Fruit fly (Drosophila melanogaster) whole organism, embryonic: ENCODE measurements around the gene CG11608.
A peak's percentile ranks its signal among the peaks of the same experiment; 100 is the strongest.

Source experiments
- Aef1 ChIP-seq: fragments of 200-800 bp; sonication (Bioruptor generic); IDR thresholded peaks from 3 replicates; pipeline ENCODE4 v1.3.6; 2022; ENCODE audit warnings: missing biosample characterization, missing genetic modification characterization
- CG10267 ChIP-seq: fragments of 200-800 bp; sonication (Bioruptor generic); optimal IDR thresholded peaks from 2 replicates; lab custom pipeline; 2018; ENCODE audit warnings: missing biosample characterization, mild to moderate bottlenecking, missing genetic modification characterization, moderate library complexity
- CG12299 ChIP-seq: fragments of 200-800 bp; sonication (Bioruptor generic); optimal IDR thresholded peaks from 2 replicates; lab custom pipeline; 2018; ENCODE audit warnings: missing biosample characterization, mild to moderate bottlenecking, missing genetic modification characterization
- CG1529 ChIP-seq: fragments of 200-800 bp; sonication (Bioruptor generic); optimal IDR thresholded peaks from 3 replicates; lab custom pipeline; 2018; ENCODE audit warnings: missing biosample characterization, missing genetic modification characterization
- CG17361 ChIP-seq: fragments of 200-800 bp; sonication (Bioruptor generic); IDR thresholded peaks from 3 replicates; pipeline ENCODE4 v1.3.6; 2022; ENCODE audit warnings: missing biosample characterization, missing genetic modification characterization
- CG17385 ChIP-seq: fragments of 200-800 bp; sonication (Bioruptor generic); optimal IDR thresholded peaks from 3 replicates; lab custom pipeline; 2018; ENCODE audit warnings: missing biosample characterization, mild to moderate bottlenecking, missing genetic modification characterization
- CG1832 ChIP-seq: fragments of 200-800 bp; sonication (Bioruptor generic); optimal IDR thresholded peaks from 2 replicates; lab custom pipeline; 2017; ENCODE audit warnings: missing biosample characterization, mild to moderate bottlenecking, missing genetic modification characterization, inconsistent platforms
- CG2120 ChIP-seq: fragments of 200-800 bp; sonication (Bioruptor generic); optimal IDR thresholded peaks from 3 replicates; lab custom pipeline; 2016; ENCODE audit warnings: missing biosample characterization, missing genetic modification characterization
- CG2712 ChIP-seq: fragments of 200-800 bp; optimal IDR thresholded peaks from 3 replicates; lab custom pipeline; 2019; ENCODE audit warnings: missing biosample characterization, mild to moderate bottlenecking, missing genetic modification characterization, moderate library complexity
- CG32532 ChIP-seq: fragments of 200-800 bp; sonication (Bioruptor generic); IDR thresholded peaks from 2 replicates; pipeline ENCODE4 v1.3.6; 2022; ENCODE audit warnings: missing biosample characterization, missing genetic modification characterization
- CG3847 ChIP-seq: fragments of 200-800 bp; sonication (Bioruptor generic); IDR thresholded peaks from 2 replicates; pipeline ENCODE4 v1.3.6; 2022; ENCODE audit warnings: missing biosample characterization, missing genetic modification characterization
- CG43689 ChIP-seq: fragments of 200-800 bp; sonication (Bioruptor generic); IDR thresholded peaks from 2 replicates; pipeline ENCODE4 v1.3.6; 2022; ENCODE audit warnings: missing biosample characterization, missing genetic modification characterization
- CG6254 ChIP-seq: fragments of 200-800 bp; sonication (Bioruptor generic); optimal IDR thresholded peaks from 3 replicates; lab custom pipeline; 2017; ENCODE audit warnings: mild to moderate bottlenecking, missing biosample characterization, missing genetic modification reagents, missing genetic modification characterization
- CG6272 ChIP-seq: fragments of 200-800 bp; sonication (Bioruptor generic); IDR thresholded peaks from 2 replicates; pipeline ENCODE4 v1.3.6; 2022; ENCODE audit warnings: missing biosample characterization, missing genetic modification characterization
- CG9609 ChIP-seq: fragments of 200-800 bp; sonication (Bioruptor generic); optimal IDR thresholded peaks from 3 replicates; lab custom pipeline; 2016; ENCODE audit warnings: missing biosample characterization, missing genetic modification characterization
- CG9876 ChIP-seq: fragments of 200-800 bp; sonication (Bioruptor generic); optimal IDR thresholded peaks from 2 replicates; lab custom pipeline; 2016; ENCODE audit warnings: missing biosample characterization, missing genetic modification characterization
- CG9932 ChIP-seq: fragments of 200-800 bp; sonication (Bioruptor generic); IDR thresholded peaks from 2 replicates; pipeline ENCODE4 v1.3.6; 2022; ENCODE audit warnings: missing biosample characterization, missing genetic modification characterization
- CHES-1-like ChIP-seq: fragments of 200-800 bp; sonication (Bioruptor generic); optimal IDR thresholded peaks from 2 replicates; lab custom pipeline; 2016; ENCODE audit warnings: missing biosample characterization, missing genetic modification characterization
- CTCF ChIP-seq: fragments of 200-800 bp; sonication (Bioruptor generic); optimal IDR thresholded peaks from 2 replicates; lab custom pipeline; 2017; ENCODE audit warnings: missing biosample characterization, mild to moderate bottlenecking, missing genetic modification characterization, moderate library complexity
- Doc3 ChIP-seq: fragments of 200-800 bp; sonication (Bioruptor generic); IDR thresholded peaks from 3 replicates; pipeline ENCODE4 v1.3.6; 2022; ENCODE audit warnings: missing biosample characterization, missing genetic modification characterization; ENCODE audit not compliant: partially characterized antibody
- ERR ChIP-seq: fragments of 200-800 bp; sonication (Bioruptor generic); optimal IDR thresholded peaks from 2 replicates; lab custom pipeline; 2016; ENCODE audit warnings: missing biosample characterization, missing genetic modification characterization
- Fer3 ChIP-seq: fragments of 200-800 bp; sonication (Bioruptor generic); optimal IDR thresholded peaks from 2 replicates; lab custom pipeline; 2018; ENCODE audit warnings: missing biosample characterization, mild to moderate bottlenecking, missing genetic modification characterization, moderate library complexity
- HmgZ ChIP-seq: fragments of 200-800 bp; sonication (Bioruptor generic); optimal IDR thresholded peaks from 2 replicates; lab custom pipeline; 2018; ENCODE audit warnings: missing biosample characterization, mild to moderate bottlenecking, missing genetic modification characterization
- Lpt ChIP-seq: fragments of >200 bp; optimal IDR thresholded peaks from 2 replicates; lab custom pipeline; 2018; ENCODE audit warnings: missing biosample characterization, missing genetic modification characterization
- Meics ChIP-seq: fragments of 200-800 bp; sonication (Bioruptor generic); optimal IDR thresholded peaks from 2 replicates; lab custom pipeline; 2017; ENCODE audit warnings: missing biosample characterization, mild to moderate bottlenecking, missing genetic modification characterization
- Mrtf ChIP-seq: fragments of 200-800 bp; sonication (Bioruptor generic); IDR thresholded peaks from 3 replicates; pipeline ENCODE4 v1.3.6; 2022; ENCODE audit warnings: missing biosample characterization, missing genetic modification characterization
- NC2α ChIP-seq: fragments of 200-800 bp; sonication (Bioruptor generic); optimal IDR thresholded peaks from 2 replicates; lab custom pipeline; 2016; ENCODE audit warnings: missing biosample characterization, missing genetic modification characterization
- Nf-YB ChIP-seq: fragments of 200-800 bp; sonication (Bioruptor generic); optimal IDR thresholded peaks from 3 replicates; lab custom pipeline; 2019; ENCODE audit warnings: missing biosample characterization, mild to moderate bottlenecking, missing genetic modification characterization, moderate library complexity
- Ravus ChIP-seq: fragments of 200-800 bp; sonication (Bioruptor generic); IDR thresholded peaks from 2 replicates; pipeline ENCODE4 v1.3.6; 2022; ENCODE audit warnings: missing biosample characterization, missing genetic modification characterization
- Scr ChIP-seq: fragments of 200-800 bp; sonication (Bioruptor generic); IDR thresholded peaks from 2 replicates; pipeline ENCODE4 v1.3.6; 2022; ENCODE audit warnings: missing biosample characterization, missing genetic modification characterization; ENCODE audit not compliant: partially characterized antibody
- Sin3A ChIP-seq: fragments of >200 bp; optimal IDR thresholded peaks from 2 replicates; lab custom pipeline; 2018
- Sry-β ChIP-seq: fragments of 200-800 bp; sonication (Bioruptor generic); optimal IDR thresholded peaks from 2 replicates; lab custom pipeline; 2018; ENCODE audit warnings: missing biosample characterization, mild to moderate bottlenecking, missing genetic modification characterization, moderate library complexity
- Sry-δ ChIP-seq: fragments of 200-800 bp; sonication (Bioruptor generic); optimal IDR thresholded peaks from 2 replicates; lab custom pipeline; 2016; ENCODE audit warnings: missing biosample characterization, missing genetic modification characterization
- ac ChIP-seq: fragments of 200-800 bp; sonication (Bioruptor generic); optimal IDR thresholded peaks from 3 replicates; lab custom pipeline; 2017; ENCODE audit warnings: missing biosample characterization, mild to moderate bottlenecking, missing genetic modification characterization
- bigmax ChIP-seq: fragments of 200-800 bp; sonication (Bioruptor generic); optimal IDR thresholded peaks from 2 replicates; lab custom pipeline; 2018; ENCODE audit warnings: missing biosample characterization, mild to moderate bottlenecking, missing genetic modification characterization
- cas ChIP-seq: fragments of 200-800 bp; sonication (Bioruptor generic); IDR thresholded peaks from 2 replicates; pipeline ENCODE4 v1.3.6; 2022; ENCODE audit warnings: missing biosample characterization, missing genetic modification characterization
- chm ChIP-seq: fragments of 200-800 bp; sonication (Bioruptor generic); IDR thresholded peaks from 2 replicates; pipeline ENCODE4 v1.3.6; 2022; ENCODE audit warnings: missing biosample characterization, missing genetic modification characterization
- chn ChIP-seq: fragments of 200-800 bp; sonication (Bioruptor generic); optimal IDR thresholded peaks from 2 replicates; lab custom pipeline; 2016; ENCODE audit warnings: missing biosample characterization, missing genetic modification characterization
- crp ChIP-seq, 2 experiments: fragments of 200-800 bp; sonication (Bioruptor generic); optimal IDR thresholded peaks; 2 replicates in 1 of 2; 3 replicates in 1 of 2; lab custom pipeline; 2017; ENCODE audit warnings: missing biosample characterization in 2 of 2, missing genetic modification characterization in 2 of 2, mild to moderate bottlenecking in 1 of 2, moderate library complexity in 1 of 2
- danr ChIP-seq: fragments of 200-800 bp; sonication (Bioruptor generic); IDR thresholded peaks from 2 replicates; pipeline ENCODE4 v1.3.6; 2022; ENCODE audit warnings: missing biosample characterization, missing genetic modification characterization
- emc ChIP-seq: fragments of 200-800 bp; sonication (Bioruptor generic); optimal IDR thresholded peaks from 2 replicates; lab custom pipeline; 2016; ENCODE audit warnings: missing biosample characterization, missing genetic modification characterization
- grn ChIP-seq: fragments of 200-800 bp; sonication (Bioruptor generic); optimal IDR thresholded peaks from 3 replicates; lab custom pipeline; 2017; ENCODE audit warnings: missing biosample characterization, missing genetic modification characterization
- gsb ChIP-seq: fragments of 200-800 bp; sonication (Bioruptor generic); IDR thresholded peaks from 2 replicates; pipeline ENCODE4 v1.3.6; 2022; ENCODE audit warnings: missing biosample characterization, missing genetic modification characterization
- hb ChIP-seq: fragments of 200-800 bp; sonication (Bioruptor generic); IDR thresholded peaks from 3 replicates; pipeline ENCODE4 v1.3.6; 2022; ENCODE audit warnings: missing biosample characterization, missing genetic modification characterization; ENCODE audit not compliant: partially characterized antibody
- hkb ChIP-seq, 2 experiments: fragments of 200-800 bp in 1 of 2; fragments of >200 bp in 1 of 2; sonication (Bioruptor generic) in 1 of 2; IDR thresholded peaks in 1 of 2; optimal IDR thresholded peaks in 1 of 2; 2 replicates each; pipeline versions ENCODE4 v1.3.6 to Lab custom; 2017 to 2022; ENCODE audit warnings: missing biosample characterization in 1 of 2, missing genetic modification characterization in 1 of 2
- lbe ChIP-seq: fragments of 200-800 bp; sonication (Bioruptor generic); optimal IDR thresholded peaks from 2 replicates; lab custom pipeline; 2016; ENCODE audit warnings: missing biosample characterization, mild to moderate bottlenecking, missing genetic modification characterization
- sc ChIP-seq, 3 experiments: fragments of >200 bp in 2 of 3; fragments of 200-800 bp in 1 of 3; sonication (Bioruptor generic) in 1 of 3; optimal IDR thresholded peaks; 2 replicates in 2 of 3; 3 replicates in 1 of 3; lab custom pipeline; 2017; ENCODE audit warnings: mild to moderate bottlenecking in 1 of 3, missing biosample characterization in 1 of 3, missing genetic modification characterization in 1 of 3, missing genetic modification reagents in 1 of 3
- sna ChIP-seq: fragments of 200-800 bp; sonication (Bioruptor generic); IDR thresholded peaks from 2 replicates; pipeline ENCODE4 v1.3.6; 2022; ENCODE audit warnings: missing biosample characterization, missing genetic modification characterization; ENCODE audit not compliant: partially characterized antibody
- ssp ChIP-seq: fragments of 200-800 bp; sonication (Bioruptor generic); IDR thresholded peaks from 2 replicates; pipeline ENCODE4 v1.3.6; 2022; ENCODE audit warnings: missing biosample characterization, missing genetic modification characterization
- stwl ChIP-seq: fragments of 200-800 bp; sonication (Bioruptor generic); optimal IDR thresholded peaks from 3 replicates; lab custom pipeline; 2018; ENCODE audit warnings: missing biosample characterization, mild to moderate bottlenecking, missing genetic modification characterization, moderate library complexity
- tgo ChIP-seq: fragments of 200-800 bp; sonication (Bioruptor generic); IDR thresholded peaks from 3 replicates; pipeline ENCODE4 v1.3.6; 2022; ENCODE audit warnings: missing biosample characterization, missing genetic modification characterization

CG11608 gene

DNA sequence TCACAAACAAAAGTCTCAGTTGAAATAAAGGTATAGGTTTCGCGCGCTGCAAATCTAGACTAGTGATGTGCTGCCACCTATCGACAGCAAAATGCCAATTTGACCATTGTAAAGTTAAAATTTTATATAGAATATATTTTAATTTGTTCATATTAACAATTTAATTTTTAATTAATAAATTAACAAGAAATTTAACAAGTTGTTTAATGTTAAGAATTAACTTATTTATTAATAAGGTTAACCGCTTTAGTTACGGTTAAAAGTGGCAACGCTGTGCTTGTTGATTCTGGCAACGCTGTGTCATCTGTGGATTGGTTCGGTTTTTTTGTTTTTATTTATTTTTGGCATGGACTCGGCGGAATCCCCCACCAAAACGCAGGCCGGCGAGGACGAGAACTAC is 7.9 kb upstream of the CG11608 start, which contains the start of gene Not10 (continued):
- TF ChIP-seq CG6254 (GFP tag; lab: Kevin White, UChicago), result no peak
- no peak for TF ChIP-seq cas (GFP tag; lab: Robert Waterston, UW)
- TF ChIP-seq Nf-YB (GFP tag; lab: Kevin White, UChicago), result no peak
- TF ChIP-seq CG3847 (GFP tag; lab: Robert Waterston, UW), result peak; percentile 64
- no peak for TF ChIP-seq danr
- TF ChIP-seq hb, result peak; percentile 59; the same call in 1 of the 3 replicates
- TF ChIP-seq CG9932 (GFP tag; lab: Robert Waterston, UW), result peak; percentile 74
- peak; percentile 62 for TF ChIP-seq CG2712 (tag; lab: Kevin White, UChicago)
- peak; percentile 78 for TF ChIP-seq Scr (GFP tag; lab: Robert Waterston, UW)
- TF ChIP-seq ssp (GFP tag; lab: Robert Waterston, UW), result 0 out of 2 replicates have a peak, but pooled peaks have one; percentile 36
- no peak for TF ChIP-seq CG17385
- TF ChIP-seq CG9876 (GFP tag; lab: Kevin White, UChicago), result no peak
- no peak for TF ChIP-seq Ravus (GFP tag; lab: Robert Waterston, UW)
- TF ChIP-seq CG2120 (GFP tag; lab: Kevin White, UChicago), result peak; percentile 25
- TF ChIP-seq chn, result no peak
- no peak for TF ChIP-seq lbe
- no peak for TF ChIP-seq CHES-1-like
- no peak for TF ChIP-seq Mrtf (GFP tag; lab: Robert Waterston, UW)
- TF ChIP-seq Doc3 (GFP tag; lab: Robert Waterston, UW), result peak; percentile 66; the same call in 2 of the 3 replicates
- peak; percentile 52; the same call in 1 of the 2 replicates for TF ChIP-seq CG32532 (GFP tag; lab: Robert Waterston, UW)
- TF ChIP-seq NC2α, result no peak
- TF ChIP-seq Sry-β, result no peak
- peak; percentile 85 for TF ChIP-seq CTCF (GFP tag; lab: Kevin White, UChicago)
- TF ChIP-seq Fer3 (tag; lab: Kevin White, UChicago), result peak; percentile 9
- peak; percentile 27 for TF ChIP-seq Meics
- TF ChIP-seq emc (GFP tag; lab: Kevin White, UChicago), result no peak
- no peak for TF ChIP-seq CG9609
- peak; percentile 79 for TF ChIP-seq CG10267
- no peak for TF ChIP-seq gsb (GFP tag; lab: Robert Waterston, UW)
- TF ChIP-seq ERR, result no peak
- no peak for TF ChIP-seq Sin3A (lab: Kevin White, UChicago)
- TF ChIP-seq bigmax (GFP tag; lab: Kevin White, UChicago), result peak; percentile 70
- TF ChIP-seq grn (GFP tag; lab: Kevin White, UChicago), result no peak
- peak; percentile 55 for TF ChIP-seq stwl (tag; lab: Kevin White, UChicago)
- no peak for TF ChIP-seq chm (GFP tag; lab: Robert Waterston, UW)
- peak; percentile 48; the same call in 1 of the 2 replicates for TF ChIP-seq CG6272 (GFP tag; lab: Robert Waterston, UW)
- TF ChIP-seq CG1832 (GFP tag; lab: Kevin White, UChicago), result no peak
- TF ChIP-seq sc (optimal IDR thresholded peaks at IDR 0.05; lab: Kevin White, UChicago), result no peak
- no peak for TF ChIP-seq sc (GFP tag; optimal IDR thresholded peaks at IDR 0.05; lab: Kevin White, UChicago)
- peak; percentile 35 for TF ChIP-seq HmgZ (tag; lab: Kevin White, UChicago)
- no peak for TF ChIP-seq hkb (optimal IDR thresholded peaks at IDR 0.05; lab: Kevin White, UChicago)
- TF ChIP-seq hkb (GFP tag; IDR thresholded peaks at IDR 0.05; lab: Robert Waterston, UW), result no peak
- peak; percentile 60 for TF ChIP-seq CG17361 (GFP tag; lab: Robert Waterston, UW)
- peak; percentile 76; the same call in 1 of the 2 replicates for TF ChIP-seq sna (GFP tag; lab: Robert Waterston, UW)
- peak in 1 of 2 experiments; percentile 8 for TF ChIP-seq crp (GFP tag; optimal IDR thresholded peaks at IDR 0.05; lab: Kevin White, UChicago)
- no peak for TF ChIP-seq ac (GFP tag; lab: Kevin White, UChicago)
- no peak for TF ChIP-seq CG43689 (GFP tag; lab: Robert Waterston, UW)
- no peak for TF ChIP-seq Lpt (GFP tag; lab: Kevin White, UChicago)
- no peak for TF ChIP-seq CG1529 (GFP tag; lab: Kevin White, UChicago)
- TF ChIP-seq tgo (GFP tag; lab: Robert Waterston, UW), result no peak
- peak; percentile 59 for TF ChIP-seq Sry-δ (GFP tag; lab: Kevin White, UChicago)
- peak; percentile 65 for TF ChIP-seq CG12299 (tag; lab: Kevin White, UChicago)
- no peak for TF ChIP-seq Aef1 (GFP tag; lab: Robert Waterston, UW)
